Worm (Caenorhabditis elegans): ENCODE results near the gene hse-5.

The hse-5 gene

DNA sequence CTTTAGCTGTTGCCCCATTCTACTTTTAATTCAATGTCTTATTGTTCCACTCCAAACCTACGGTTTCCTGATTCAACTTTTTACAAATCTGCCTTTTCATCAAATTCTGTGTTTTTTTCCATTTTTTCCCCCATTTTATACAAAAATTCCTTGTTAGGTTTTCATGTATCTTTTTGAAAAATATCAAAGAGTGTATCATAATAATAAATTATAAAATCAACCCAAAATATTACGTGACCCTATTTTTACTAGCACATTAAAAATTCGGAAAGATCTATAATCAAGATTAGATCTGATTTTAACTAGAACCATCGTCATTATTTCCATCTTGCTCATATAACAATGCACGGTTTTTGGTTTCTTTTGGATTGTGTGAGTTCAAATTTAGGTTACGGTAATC lies 25.0 kb upstream of the hse-5 start, which contains the start of gene H38K22.6:
TSS of gene H38K22.6 (plus strand) at position 301 of the 400 bp plus-strand sequence.
- TF ChIP-seq odd-2 (tag; optimal IDR thresholded peaks at IDR 0.05): no peak
- TF ChIP-seq ceh-18 (tag; optimal IDR thresholded peaks at IDR 0.05): no peak
- TF ChIP-seq gmeb-2 (tag; optimal IDR thresholded peaks at IDR 0.05): no peak
- TF ChIP-seq hlh-15 (tag; optimal IDR thresholded peaks at IDR 0.05): no peak
- TF ChIP-seq tbx-7 (tag; optimal IDR thresholded peaks at IDR 0.05): no peak
- no peak for TF ChIP-seq pqm-1 (tag; optimal IDR thresholded peaks at IDR 0.05)
- no peak for TF ChIP-seq unc-3 (GFP tag; conservative IDR thresholded peaks at IDR 0.05)
- no peak for TF ChIP-seq unc-3 (tag; optimal IDR thresholded peaks at IDR 0.05)
- no peak for TF ChIP-seq zip-5 (tag; optimal IDR thresholded peaks at IDR 0.05)
- TF ChIP-seq mec-3 (tag; optimal IDR thresholded peaks at IDR 0.05; ENCODE audit: borderline replicate concordance): no peak
- TF ChIP-seq pha-2 (tag; optimal IDR thresholded peaks at IDR 0.05): no peak
- no peak for TF ChIP-seq fkh-10 (GFP tag; optimal IDR thresholded peaks at IDR 0.05)
- no peak for TF ChIP-seq ref-2 (tag; optimal IDR thresholded peaks at IDR 0.05)
- no peak for TF ChIP-seq hlh-13 (GFP tag; optimal IDR thresholded peaks at IDR 0.05)
- TF ChIP-seq pag-3 (tag; optimal IDR thresholded peaks at IDR 0.05; ENCODE audit: borderline replicate concordance): no peak
- no peak for TF ChIP-seq che-1 (tag; optimal IDR thresholded peaks at IDR 0.05)

DNA sequence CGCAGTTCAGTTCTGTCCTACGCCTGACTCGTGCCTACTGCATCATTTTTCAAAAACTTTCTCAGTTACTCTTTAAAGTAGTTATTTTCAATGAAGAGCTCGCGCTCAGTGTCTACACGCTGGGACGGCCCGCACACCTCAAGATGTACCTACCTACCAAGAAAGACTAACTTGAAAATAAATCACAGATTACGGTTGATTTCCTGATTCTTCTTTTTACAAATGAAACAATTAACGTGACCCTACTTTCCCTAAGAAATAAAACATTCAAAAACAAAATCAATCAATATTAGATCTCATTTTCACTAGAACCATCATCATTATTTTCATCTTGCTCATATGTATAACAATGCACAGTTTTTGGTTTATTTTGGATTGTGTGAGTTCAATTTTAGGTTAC lies 23.7 kb upstream of the hse-5 start, which contains the start of gene H38K22.7:
TSS of gene H38K22.7 (plus strand) at position 301 of the 400 bp plus-strand sequence.
- TF ChIP-seq dve-1 (tag; optimal IDR thresholded peaks at IDR 0.05) (no peak), sox-2 (GFP tag; IDR thresholded peaks at IDR 0.05) (no peak), ceh-6 (GFP tag; optimal IDR thresholded peaks at IDR 0.05) (no peak), ceh-22 (tag; optimal IDR thresholded peaks at IDR 0.05) (no peak), K02D7.2 (tag; optimal IDR thresholded peaks at IDR 0.05) (no peak), ceh-45 (GFP tag; IDR thresholded peaks at IDR 0.05) (no peak), ref-2 (tag; optimal IDR thresholded peaks at IDR 0.05) (no peak), mec-3 (tag; optimal IDR thresholded peaks at IDR 0.05; ENCODE audit: borderline replicate concordance) (no peak), gmeb-2 (tag; optimal IDR thresholded peaks at IDR 0.05) (no peak), pag-3 (tag; optimal IDR thresholded peaks at IDR 0.05; ENCODE audit: borderline replicate concordance) (no peak)

DNA sequence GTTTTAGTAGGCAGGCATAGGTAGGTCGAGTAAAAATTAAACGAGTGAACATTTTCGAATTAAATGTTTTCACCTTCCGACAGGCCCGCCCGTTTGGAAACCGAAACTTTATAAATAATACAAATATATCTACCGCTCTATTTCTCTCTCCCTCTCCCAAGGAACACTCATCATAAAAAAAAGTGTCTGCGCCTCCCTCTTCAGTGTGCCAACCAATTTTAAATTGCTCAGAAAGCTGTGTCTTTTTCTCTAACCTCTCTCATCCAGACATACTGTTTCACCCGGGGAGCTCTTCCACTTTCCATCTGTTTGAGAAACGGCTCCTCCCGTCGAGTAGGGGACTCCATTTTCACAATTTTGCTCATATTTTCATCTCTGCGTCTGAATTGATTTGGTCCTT lies 22.0 kb upstream of the hse-5 start:
- peak; percentile 22 for TF ChIP-seq ceh-18 (tag; optimal IDR thresholded peaks at IDR 0.05)
- no peak for TF ChIP-seq ahr-1 (tag; optimal IDR thresholded peaks at IDR 0.05)
- no peak for TF ChIP-seq hlh-6 (tag; optimal IDR thresholded peaks at IDR 0.05)
- TF ChIP-seq unc-42 (tag; optimal IDR thresholded peaks at IDR 0.05): peak; percentile 21
- TF ChIP-seq ceh-14 (tag; optimal IDR thresholded peaks at IDR 0.05): peak; percentile 12
- TF ChIP-seq ceh-19 (GFP tag; optimal IDR thresholded peaks at IDR 0.05): no peak
- peak; percentile 8 for TF ChIP-seq nfya-1 (tag; optimal IDR thresholded peaks at IDR 0.05)
- no peak for TF ChIP-seq pha-2 (tag; optimal IDR thresholded peaks at IDR 0.05)

DNA sequence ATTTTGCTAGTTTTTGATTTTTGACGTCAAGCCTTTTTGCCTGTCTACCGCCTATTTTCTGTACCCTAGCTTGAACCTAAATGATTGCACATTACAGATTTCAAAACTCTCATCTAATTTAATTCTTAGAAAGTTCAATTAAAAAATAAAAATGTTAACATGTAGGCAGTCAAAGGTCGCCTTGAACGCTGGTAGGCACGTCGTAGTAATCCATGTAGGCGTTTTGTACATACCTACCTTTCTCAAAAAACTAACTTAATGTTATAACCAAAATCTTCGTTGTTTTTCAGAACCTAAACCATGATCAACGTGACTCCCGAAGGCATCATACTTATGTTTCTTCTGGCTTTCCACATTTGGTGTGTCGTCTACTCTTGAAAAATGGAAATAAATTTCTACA lies 21.3 kb upstream of the hse-5 start, which contains the start of gene H38K22.9:
TSS of gene H38K22.9 (plus strand) at position 301 of the 400 bp plus-strand sequence.
- no peak for TF ChIP-seq che-1 (tag; optimal IDR thresholded peaks at IDR 0.05)
- TF ChIP-seq rnt-1 (tag; optimal IDR thresholded peaks at IDR 0.05): no peak
- no peak for TF ChIP-seq C38D4.7 (GFP tag; optimal IDR thresholded peaks at IDR 0.05)
- TF ChIP-seq ahr-1 (tag; optimal IDR thresholded peaks at IDR 0.05): no peak
- no peak for TF ChIP-seq fkh-10 (GFP tag; optimal IDR thresholded peaks at IDR 0.05)
- TF ChIP-seq Y22D7AL.16 (tag; optimal IDR thresholded peaks at IDR 0.05): no peak
- no peak for TF ChIP-seq ceh-6 (GFP tag; optimal IDR thresholded peaks at IDR 0.05)

DNA sequence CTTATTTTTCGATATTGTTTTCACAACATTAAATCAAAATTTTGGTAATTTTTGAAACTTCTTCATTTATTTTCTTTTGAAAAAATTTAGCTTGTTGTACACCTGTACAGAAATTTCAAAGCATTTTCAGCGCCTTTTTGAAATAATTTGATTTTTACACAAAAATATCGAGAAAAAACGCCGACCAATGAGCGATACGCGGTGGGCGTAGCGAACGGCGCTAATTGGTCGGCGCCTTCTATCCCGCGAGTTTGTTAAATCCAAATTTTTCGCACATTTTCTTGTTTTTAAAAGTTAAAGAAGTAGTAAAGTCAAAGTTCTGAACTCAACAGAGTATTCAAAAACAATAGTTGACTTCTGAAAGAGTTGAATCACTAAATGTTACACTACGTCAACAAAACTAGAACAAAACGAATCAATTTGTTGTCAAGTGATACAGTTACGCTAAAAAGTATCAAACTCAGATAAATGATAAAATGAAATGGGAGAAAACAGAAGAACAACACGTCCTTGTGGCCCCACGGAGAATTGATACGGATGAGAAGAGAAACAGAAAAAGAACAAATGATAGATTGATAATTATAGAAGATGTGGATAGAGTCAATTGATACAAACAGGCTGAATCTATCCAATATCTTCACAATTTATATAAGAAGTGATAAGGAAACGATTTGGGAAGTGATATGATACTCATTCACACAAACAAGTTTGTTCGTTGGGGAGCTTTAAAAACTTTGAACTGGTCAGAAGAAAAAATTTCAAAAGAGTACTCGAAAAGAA lies 16.7 kb upstream of the hse-5 start:
- TF ChIP-seq nfya-1 (tag; optimal IDR thresholded peaks at IDR 0.05) (peak; percentile 83), ceh-24 (tag; optimal IDR thresholded peaks at IDR 0.05) (no peak), nhr-232 (tag; optimal IDR thresholded peaks at IDR 0.05) (no peak)

Measured in whole organism, late embryonic.